Fruit fly (Drosophila melanogaster) whole organism, embryonic: ENCODE results near the gene JIL-1.

ENCODE experiments used
- Antp ChIP-seq: fragments of 200-800 bp; sonication (Bioruptor generic); optimal IDR thresholded peaks from 3 replicates; lab custom pipeline; 2016; ENCODE audit warnings: missing biosample characterization, missing genetic modification characterization
- Bdp1 ChIP-seq: fragments of 200-800 bp; sonication (Bioruptor generic); optimal IDR thresholded peaks from 3 replicates; lab custom pipeline; 2016; ENCODE audit warnings: missing biosample characterization, missing genetic modification characterization
- CG10543 ChIP-seq: fragments of 200-800 bp; sonication (Bioruptor generic); optimal IDR thresholded peaks from 3 replicates; lab custom pipeline; 2017; ENCODE audit warnings: missing biosample characterization, mild to moderate bottlenecking, missing genetic modification characterization, moderate library complexity
- CG10654 ChIP-seq: fragments of 200-800 bp; sonication (Bioruptor generic); optimal IDR thresholded peaks from 2 replicates; lab custom pipeline; 2016; ENCODE audit warnings: missing biosample characterization, missing genetic modification characterization
- CG12236 ChIP-seq: fragments of 200-800 bp; sonication (Bioruptor generic); optimal IDR thresholded peaks from 2 replicates; lab custom pipeline; 2016; ENCODE audit warnings: missing biosample characterization, missing genetic modification characterization
- CG15073 ChIP-seq: fragments of 200-800 bp; sonication (Bioruptor generic); optimal IDR thresholded peaks from 2 replicates; lab custom pipeline; 2016; ENCODE audit warnings: missing biosample characterization, missing genetic modification characterization
- CG16779 ChIP-seq: fragments of 200-800 bp; sonication (Bioruptor generic); IDR thresholded peaks from 2 replicates; pipeline ENCODE4 v1.3.6; 2022; ENCODE audit warnings: missing biosample characterization, missing genetic modification characterization
- CG17328 ChIP-seq: fragments of 200-800 bp; sonication (Bioruptor generic); IDR thresholded peaks from 2 replicates; pipeline ENCODE4 v1.3.6; 2022; ENCODE audit warnings: missing biosample characterization, missing genetic modification characterization
- CG3163 ChIP-seq: fragments of 200-800 bp; sonication (Bioruptor generic); optimal IDR thresholded peaks from 3 replicates; lab custom pipeline; 2016; ENCODE audit warnings: missing biosample characterization, missing genetic modification characterization
- CG3726 ChIP-seq: fragments of 200-800 bp; sonication (Bioruptor generic); IDR thresholded peaks from 3 replicates; pipeline ENCODE4, ENCODE4 v1.3.6; 2022; ENCODE audit warnings: missing biosample characterization, missing genetic modification characterization
- CG4617 ChIP-seq: fragments of 200-800 bp; sonication (Bioruptor generic); optimal IDR thresholded peaks from 3 replicates; lab custom pipeline; 2016; ENCODE audit warnings: missing biosample characterization, missing genetic modification characterization, borderline replicate concordance
- CG6175 ChIP-seq: fragments of 200-800 bp; sonication (Bioruptor generic); IDR thresholded peaks from 3 replicates; pipeline ENCODE4 v1.3.6; 2022; ENCODE audit warnings: missing biosample characterization, missing genetic modification characterization
- CG6654 ChIP-seq: fragments of 200-800 bp; sonication (Bioruptor generic); optimal IDR thresholded peaks from 2 replicates; lab custom pipeline; 2017; ENCODE audit warnings: missing biosample characterization, mild to moderate bottlenecking, missing genetic modification characterization
- CG6813 ChIP-seq: fragments of 200-800 bp; sonication (Bioruptor generic); optimal IDR thresholded peaks from 2 replicates; lab custom pipeline; 2017; ENCODE audit warnings: missing biosample characterization, missing genetic modification characterization, mild to moderate bottlenecking, moderate library complexity, missing genetic modification reagents
- Dip3 ChIP-seq: fragments of 200-800 bp; sonication (Bioruptor generic); optimal IDR thresholded peaks from 3 replicates; lab custom pipeline; 2016; ENCODE audit warnings: missing biosample characterization, missing genetic modification characterization
- Dll ChIP-seq: fragments of 200-800 bp; sonication (Bioruptor generic); IDR thresholded peaks from 4 replicates; pipeline ENCODE4 v1.3.6; 2022; ENCODE audit warnings: missing biosample characterization, missing genetic modification characterization; ENCODE audit not compliant: partially characterized antibody
- Doc3 ChIP-seq: fragments of 200-800 bp; sonication (Bioruptor generic); IDR thresholded peaks from 3 replicates; pipeline ENCODE4 v1.3.6; 2022; ENCODE audit warnings: missing biosample characterization, missing genetic modification characterization; ENCODE audit not compliant: partially characterized antibody
- H15 ChIP-seq: fragments of 200-800 bp; sonication (Bioruptor generic); IDR thresholded peaks from 3 replicates; pipeline ENCODE4 v1.3.6; 2022; ENCODE audit warnings: missing biosample characterization, missing genetic modification characterization
- Oaz ChIP-seq: fragments of 200-800 bp; sonication (Bioruptor generic); IDR thresholded peaks from 2 replicates; pipeline ENCODE4 v1.3.6; 2022; ENCODE audit warnings: missing biosample characterization, missing genetic modification characterization
- PHDP ChIP-seq: fragments of 200-800 bp; sonication (Bioruptor generic); optimal IDR thresholded peaks from 3 replicates; lab custom pipeline; 2018; ENCODE audit warnings: missing biosample characterization, mild to moderate bottlenecking, missing genetic modification characterization, moderate library complexity
- Rx ChIP-seq: fragments of 200-800 bp; sonication (Bioruptor generic); IDR thresholded peaks from 2 replicates; pipeline ENCODE4 v1.3.6; 2022; ENCODE audit warnings: missing biosample characterization, missing genetic modification characterization
- Six4 ChIP-seq: fragments of 200-800 bp; sonication (Bioruptor generic); optimal IDR thresholded peaks from 2 replicates; lab custom pipeline; 2016; ENCODE audit warnings: missing biosample characterization, missing genetic modification characterization
- Sox100B ChIP-seq: fragments of 200-800 bp; sonication (Bioruptor generic); optimal IDR thresholded peaks from 3 replicates; lab custom pipeline; 2018; ENCODE audit warnings: missing biosample characterization, mild to moderate bottlenecking, missing genetic modification characterization
- amos ChIP-seq: fragments of 200-800 bp; sonication (Bioruptor generic); IDR thresholded peaks from 2 replicates; pipeline ENCODE4 v1.3.6; 2022; ENCODE audit warnings: missing biosample characterization, missing genetic modification characterization; ENCODE audit not compliant: partially characterized antibody
- ci ChIP-seq: fragments of 200-800 bp; sonication (Bioruptor generic); IDR thresholded peaks from 3 replicates; pipeline ENCODE4 v1.3.6; 2022; ENCODE audit warnings: missing biosample characterization, missing genetic modification characterization
- croc ChIP-seq: fragments of 200-800 bp; sonication (Bioruptor generic); conservative IDR thresholded peaks from 3 replicates; pipeline ENCODE4 v1.3.6; 2022; ENCODE audit warnings: missing biosample characterization, missing genetic modification characterization
- dan ChIP-seq: fragments of 200-800 bp; sonication (Bioruptor generic); IDR thresholded peaks from 2 replicates; pipeline ENCODE4 v1.3.6; 2022; ENCODE audit warnings: missing biosample characterization, missing genetic modification characterization
- disco-r ChIP-seq: fragments of 200-800 bp; sonication (Bioruptor generic); optimal IDR thresholded peaks from 2 replicates; lab custom pipeline; 2016; ENCODE audit warnings: missing biosample characterization, missing genetic modification characterization
- dmrt99B ChIP-seq: fragments of 200-800 bp; sonication (Bioruptor generic); optimal IDR thresholded peaks from 2 replicates; lab custom pipeline; 2018; ENCODE audit warnings: missing biosample characterization, mild to moderate bottlenecking, missing genetic modification characterization, moderate library complexity
- eve ChIP-seq, 2 experiments: fragments of >200 bp; optimal IDR thresholded peaks; 2 replicates each; lab custom pipeline; 2017; ENCODE audit warnings: missing biosample characterization in 2 of 2, missing genetic modification characterization in 2 of 2
- exex ChIP-seq: fragments of 200-800 bp; sonication (Bioruptor generic); optimal IDR thresholded peaks from 4 replicates; lab custom pipeline; 2018; ENCODE audit warnings: missing biosample characterization, mild to moderate bottlenecking, missing genetic modification characterization, moderate library complexity
- fd102C ChIP-seq: fragments of 200-800 bp; sonication (Bioruptor generic); optimal IDR thresholded peaks from 2 replicates; lab custom pipeline; 2018; ENCODE audit warnings: missing biosample characterization, mild to moderate bottlenecking, missing genetic modification characterization, moderate library complexity
- fd3F ChIP-seq: fragments of 200-800 bp; sonication (Bioruptor generic); optimal IDR thresholded peaks from 2 replicates; lab custom pipeline; 2018; ENCODE audit warnings: missing biosample characterization, mild to moderate bottlenecking, missing genetic modification characterization, moderate library complexity
- fd96Cb ChIP-seq: fragments of 200-800 bp; sonication (Bioruptor generic); optimal IDR thresholded peaks from 2 replicates; lab custom pipeline; 2018; ENCODE audit warnings: missing biosample characterization, mild to moderate bottlenecking, missing genetic modification characterization, moderate library complexity
- gcm2 ChIP-seq: fragments of 200-800 bp; sonication (Bioruptor generic); optimal IDR thresholded peaks from 2 replicates; lab custom pipeline; 2016; ENCODE audit warnings: missing biosample characterization, missing genetic modification characterization
- gsb-n ChIP-seq: fragments of 200-800 bp; sonication (Bioruptor generic); optimal IDR thresholded peaks from 3 replicates; lab custom pipeline; 2018; ENCODE audit warnings: missing biosample characterization, mild to moderate bottlenecking, missing genetic modification characterization
- insv ChIP-seq, 2 experiments: fragments of 200-800 bp; sonication (Bioruptor generic); optimal IDR thresholded peaks; 3 replicates each; lab custom pipeline; 2016 to 2018; ENCODE audit warnings: missing biosample characterization in 2 of 2, missing genetic modification characterization in 2 of 2
- klu ChIP-seq: fragments of 200-800 bp; sonication (Bioruptor generic); IDR thresholded peaks from 2 replicates; pipeline ENCODE4 v1.3.6; 2022; ENCODE audit warnings: missing biosample characterization, missing genetic modification characterization
- kni ChIP-seq: fragments of 200-800 bp; sonication (Bioruptor generic); optimal IDR thresholded peaks from 3 replicates; lab custom pipeline; 2017; ENCODE audit warnings: mild to moderate bottlenecking, missing biosample characterization, missing genetic modification reagents, missing genetic modification characterization
- lab ChIP-seq: fragments of 200-800 bp; sonication (Bioruptor generic); optimal IDR thresholded peaks from 3 replicates; lab custom pipeline; 2017; ENCODE audit warnings: missing biosample characterization, missing genetic modification characterization, mild to moderate bottlenecking, moderate library complexity, missing genetic modification reagents
- lbe ChIP-seq: fragments of 200-800 bp; sonication (Bioruptor generic); optimal IDR thresholded peaks from 2 replicates; lab custom pipeline; 2016; ENCODE audit warnings: missing biosample characterization, mild to moderate bottlenecking, missing genetic modification characterization
- pb ChIP-seq: fragments of 200-800 bp; sonication (Bioruptor generic); optimal IDR thresholded peaks from 3 replicates; lab custom pipeline; 2016; ENCODE audit warnings: missing biosample characterization, missing genetic modification characterization
- prd ChIP-seq, 3 experiments: fragments of >200 bp in 2 of 3; fragments of 200-800 bp in 1 of 3; sonication (Bioruptor generic) in 1 of 3; optimal IDR thresholded peaks in 2 of 3; IDR thresholded peaks in 1 of 3; 2 replicates in 2 of 3; 3 replicates in 1 of 3; pipeline versions ENCODE4 v1.3.6 to Lab custom; 2017 to 2022; ENCODE audit warnings: missing biosample characterization in 1 of 3, missing genetic modification characterization in 1 of 3
- sens-2 ChIP-seq: fragments of 200-800 bp; sonication (Bioruptor generic); IDR thresholded peaks from 2 replicates; pipeline ENCODE4 v1.3.6; 2022; ENCODE audit warnings: missing biosample characterization, missing genetic modification characterization
- sima ChIP-seq: fragments of 200-800 bp; sonication (Bioruptor generic); optimal IDR thresholded peaks from 2 replicates; lab custom pipeline; 2016; ENCODE audit warnings: missing biosample characterization, missing genetic modification characterization
- sisA ChIP-seq: fragments of 200-800 bp; sonication (Bioruptor generic); IDR thresholded peaks from 2 replicates; pipeline ENCODE4 v1.3.6; 2022; ENCODE audit warnings: missing biosample characterization, missing genetic modification characterization
- sob ChIP-seq: fragments of 200-800 bp; sonication (Bioruptor generic); IDR thresholded peaks from 2 replicates; pipeline ENCODE4 v1.3.6; 2022; ENCODE audit warnings: missing biosample characterization, missing genetic modification characterization
- unc-4 ChIP-seq: fragments of 200-800 bp; sonication (Bioruptor generic); IDR thresholded peaks from 2 replicates; pipeline ENCODE4 v1.3.6; 2022; ENCODE audit warnings: missing biosample characterization, missing genetic modification characterization; ENCODE audit not compliant: partially characterized antibody
- usp ChIP-seq: fragments of >200 bp; optimal IDR thresholded peaks from 2 replicates; lab custom pipeline; 2017; ENCODE audit warnings: missing biosample characterization, missing genetic modification characterization
- zen2 ChIP-seq: fragments of 200-800 bp; sonication (Bioruptor generic); IDR thresholded peaks from 3 replicates; pipeline ENCODE4 v1.3.6; 2022; ENCODE audit warnings: missing biosample characterization, missing genetic modification characterization; ENCODE audit not compliant: partially characterized antibody

JIL-1 gene

dm6 chr3L:11064689-11065088, 28.3 kb downstream of the JIL-1 start, which contains the start of the genes CG32075, CG45101 and SuUR (continued):
- peak; percentile 74 for TF ChIP-seq gsb-n (tag; lab: Kevin White, UChicago)
- peak; percentile 56 for TF ChIP-seq sima (GFP tag; lab: Kevin White, UChicago)
- peak; percentile 90 for TF ChIP-seq CG10543 (GFP tag; lab: Kevin White, UChicago)
- TF ChIP-seq kni (GFP tag; lab: Kevin White, UChicago) = no peak
- TF ChIP-seq klu (GFP tag; lab: Robert Waterston, UW) = peak; percentile 80
- TF ChIP-seq sens-2 (GFP tag; lab: Robert Waterston, UW) = peak; percentile 65
- TF ChIP-seq prd (optimal IDR thresholded peaks at IDR 0.05; lab: Kevin White, UChicago) = no peak
- peak; percentile 95 for TF ChIP-seq prd (GFP tag; IDR thresholded peaks at IDR 0.05; lab: Robert Waterston, UW)
- peak; percentile 83 for TF ChIP-seq Six4 (GFP tag; lab: Kevin White, UChicago)
- TF ChIP-seq lbe (GFP tag; lab: Kevin White, UChicago) = peak; percentile 73
- TF ChIP-seq sob (GFP tag; lab: Robert Waterston, UW) = peak; percentile 88
- peak; percentile 51 for TF ChIP-seq disco-r
- TF ChIP-seq H15 (GFP tag; lab: Robert Waterston, UW) = peak; percentile 81
- no peak for TF ChIP-seq usp (GFP tag; lab: Kevin White, UChicago)
- peak in 1 of 2 experiments; percentile 32 for TF ChIP-seq eve (GFP tag; optimal IDR thresholded peaks at IDR 0.05; lab: Kevin White, UChicago)
- peak; percentile 74 for TF ChIP-seq croc (GFP tag; lab: Robert Waterston, UW)
- peak; percentile 36 for TF ChIP-seq fd102C (GFP tag; lab: Kevin White, UChicago)
- peak; percentile 83 for TF ChIP-seq fd96Cb (tag; lab: Kevin White, UChicago)
- no peak for TF ChIP-seq Dll (GFP tag; lab: Robert Waterston, UW)
- no peak for TF ChIP-seq unc-4
- peak; percentile 81 for TF ChIP-seq lab (GFP tag; lab: Kevin White, UChicago)
- peak in 1 of 2 experiments; percentile 69 for TF ChIP-seq insv (GFP tag; optimal IDR thresholded peaks at IDR 0.05; lab: Kevin White, UChicago)
- peak; percentile 84 for TF ChIP-seq Antp
- TF ChIP-seq CG10654 (GFP tag; lab: Kevin White, UChicago) = peak; percentile 67
- no peak for TF ChIP-seq CG6813
- peak; percentile 71 for TF ChIP-seq CG3163 (GFP tag; lab: Kevin White, UChicago)
- peak; percentile 87; the same call in 2 of the 3 replicates for TF ChIP-seq ci (GFP tag; lab: Robert Waterston, UW)
- TF ChIP-seq CG3726 (GFP tag; lab: Robert Waterston, UW) = peak; percentile 80; the same call in 2 of the 3 replicates
- TF ChIP-seq sisA (GFP tag; lab: Robert Waterston, UW) = peak; percentile 92
- peak; percentile 89 for TF ChIP-seq CG17328
- peak; percentile 66; the same call in 1 of the 3 replicates for TF ChIP-seq CG6175 (GFP tag; lab: Robert Waterston, UW)
- TF ChIP-seq zen2 (GFP tag; lab: Robert Waterston, UW) = no peak
- TF ChIP-seq CG6654 (GFP tag; lab: Kevin White, UChicago) = no peak
- TF ChIP-seq amos (GFP tag; lab: Robert Waterston, UW) = no peak
- peak; percentile 81 for TF ChIP-seq fd3F
- peak; percentile 77 for TF ChIP-seq Rx (GFP tag; lab: Robert Waterston, UW)
- TF ChIP-seq gcm2 (GFP tag; lab: Kevin White, UChicago) = peak; percentile 81
- peak; percentile 74 for TF ChIP-seq Oaz (GFP tag; lab: Robert Waterston, UW)
- peak; percentile 57 for TF ChIP-seq CG15073
- peak; percentile 54; the same call in 1 of the 2 replicates for TF ChIP-seq CG16779 (GFP tag; lab: Robert Waterston, UW)
- TF ChIP-seq Sox100B (GFP tag; lab: Kevin White, UChicago) = peak; percentile 77
- TF ChIP-seq dan (GFP tag; lab: Robert Waterston, UW) = peak; percentile 55; the same call in 1 of the 2 replicates
- TF ChIP-seq CG12236 (GFP tag; lab: Kevin White, UChicago) = peak; percentile 64
- TF ChIP-seq pb (GFP tag; lab: Kevin White, UChicago) = peak; percentile 43
- TF ChIP-seq dmrt99B (tag; lab: Kevin White, UChicago) = peak; percentile 69
- peak; percentile 79 for TF ChIP-seq Bdp1
- TF ChIP-seq CG4617 (GFP tag; lab: Kevin White, UChicago) = peak; percentile 96
- peak; percentile 51 for TF ChIP-seq exex (tag; lab: Kevin White, UChicago)
- TF ChIP-seq Dip3 (GFP tag; lab: Kevin White, UChicago) = peak; percentile 91
- peak; percentile 87 for TF ChIP-seq PHDP (tag; lab: Kevin White, UChicago)
- TF ChIP-seq Doc3 (GFP tag; lab: Robert Waterston, UW) = no peak
